Fruit fly (Drosophila melanogaster) whole organism, wandering third instar larva: ENCODE measurements around the gene Ugt303B3.
A peak's percentile ranks its signal among the peaks of the same experiment; 100 is the strongest.

Experiments used
- Abd-B ChIP-seq: fragments of >200 bp; optimal IDR thresholded peaks from 2 replicates; lab custom pipeline; 2017; ENCODE audit warnings: missing biosample characterization, missing genetic modification characterization
- CG32264 ChIP-seq: fragments of 200-800 bp; sonication (Bioruptor generic); optimal IDR thresholded peaks from 2 replicates; lab custom pipeline; 2016; ENCODE audit warnings: missing biosample characterization, missing genetic modification characterization
- CG9705 ChIP-seq: fragments of 200-800 bp; sonication (Bioruptor generic); optimal IDR thresholded peaks from 2 replicates; lab custom pipeline; 2018; ENCODE audit warnings: missing biosample characterization, mild to moderate bottlenecking, missing genetic modification characterization
- CrebA ChIP-seq: fragments of 200-800 bp; sonication (Bioruptor generic); optimal IDR thresholded peaks from 2 replicates; lab custom pipeline; 2016; ENCODE audit warnings: missing biosample characterization, mild to moderate bottlenecking, missing genetic modification characterization, borderline replicate concordance
- Dfd ChIP-seq: fragments of >200 bp; optimal IDR thresholded peaks from 2 replicates; lab custom pipeline; 2017; ENCODE audit warnings: missing biosample characterization, missing genetic modification characterization
- Dif ChIP-seq: fragments of 200-275, 200-300 bp; sonication (Bioruptor generic); optimal IDR thresholded peaks from 2 replicates; lab custom pipeline; 2018; ENCODE audit warnings: missing biosample characterization, missing genetic modification characterization; ENCODE audit not compliant: partially characterized antibody
- HLH106 ChIP-seq: fragments of 200-800 bp; optimal IDR thresholded peaks from 3 replicates; lab custom pipeline; 2019; ENCODE audit warnings: missing biosample characterization, mild to moderate bottlenecking, missing genetic modification characterization, moderate library complexity
- Hnf4 ChIP-seq: fragments of 200-800 bp; sonication (Bioruptor generic); optimal IDR thresholded peaks from 2 replicates; lab custom pipeline; 2016; ENCODE audit warnings: missing biosample characterization, mild to moderate bottlenecking, missing genetic modification characterization
- Hr83 ChIP-seq: fragments of 200-300 bp; sonication (Bioruptor generic); optimal IDR thresholded peaks from 2 replicates; lab custom pipeline; 2016; ENCODE audit warnings: missing biosample characterization, mild to moderate bottlenecking, missing genetic modification characterization, moderate library complexity; ENCODE audit not compliant: poor library complexity, severe bottlenecking
- Jra ChIP-seq: sonication (Bioruptor generic); optimal IDR thresholded peaks from 2 replicates; lab custom pipeline; 2016; ENCODE audit warnings: missing biosample characterization, missing genetic modification characterization
- Mio ChIP-seq: sonication (Bioruptor generic); optimal IDR thresholded peaks from 2 replicates; lab custom pipeline; 2016; ENCODE audit warnings: missing biosample characterization, missing genetic modification characterization
- Myc ChIP-seq: fragments of >200 bp; optimal IDR thresholded peaks from 2 replicates; lab custom pipeline; 2017
- N ChIP-seq: fragments of >200 bp; optimal IDR thresholded peaks from 2 replicates; lab custom pipeline; 2018; ENCODE audit warnings: missing biosample characterization, missing external identifiers, missing genetic modification characterization
- OdsH ChIP-seq: fragments of 200-800 bp; sonication (Bioruptor generic); optimal IDR thresholded peaks from 2 replicates; lab custom pipeline; 2016; ENCODE audit warnings: missing biosample characterization, mild to moderate bottlenecking, missing genetic modification characterization
- Rel ChIP-seq, 2 experiments: fragments of 200-800 bp; sonication (Bioruptor generic) in 1 of 2; optimal IDR thresholded peaks; 2 replicates in 1 of 2; 3 replicates in 1 of 2; lab custom pipeline; 2016 to 2019; ENCODE audit warnings: mild to moderate bottlenecking in 2 of 2, missing biosample characterization in 2 of 2, missing genetic modification characterization in 2 of 2, moderate library complexity in 1 of 2
- Sp1 ChIP-seq: fragments of 200-800 bp; sonication (Bioruptor generic); optimal IDR thresholded peaks from 3 replicates; lab custom pipeline; 2019; ENCODE audit warnings: missing biosample characterization, mild to moderate bottlenecking, missing genetic modification characterization, moderate library complexity
- Vsx2 ChIP-seq: fragments of 200-300, 225-300 bp; sonication (Bioruptor generic); optimal IDR thresholded peaks from 2 replicates; lab custom pipeline; 2018; ENCODE audit warnings: missing biosample characterization, missing genetic modification characterization; ENCODE audit not compliant: partially characterized antibody
- br ChIP-seq: fragments of 200-800 bp; sonication (Bioruptor generic); optimal IDR thresholded peaks from 2 replicates; lab custom pipeline; 2016; ENCODE audit warnings: missing biosample characterization, missing genetic modification characterization
- brk ChIP-seq: fragments of 200-800 bp; sonication (Bioruptor generic); optimal IDR thresholded peaks from 2 replicates; lab custom pipeline; 2016; ENCODE audit warnings: missing biosample characterization, mild to moderate bottlenecking, missing genetic modification characterization
- dmrt93B ChIP-seq: fragments of 200-800 bp; sonication (Bioruptor generic); optimal IDR thresholded peaks from 2 replicates; lab custom pipeline; 2018; ENCODE audit warnings: missing biosample characterization, mild to moderate bottlenecking, missing genetic modification characterization
- dsf ChIP-seq: sonication (Bioruptor generic); optimal IDR thresholded peaks from 2 replicates; lab custom pipeline; 2016; ENCODE audit warnings: missing biosample characterization, missing genetic modification characterization, borderline replicate concordance
- ey ChIP-seq: fragments of 200-800 bp; sonication (Bioruptor generic); optimal IDR thresholded peaks from 2 replicates; lab custom pipeline; 2016; ENCODE audit warnings: missing biosample characterization, missing genetic modification characterization
- foxo ChIP-seq, 2 experiments: fragments of 200-800 bp; sonication (Bioruptor generic); optimal IDR thresholded peaks; 2 replicates in 1 of 2; 3 replicates in 1 of 2; lab custom pipeline; 2016 to 2017; ENCODE audit warnings: missing biosample characterization in 2 of 2, missing genetic modification characterization in 2 of 2
- fru ChIP-seq: fragments of 200-800 bp; sonication (Bioruptor generic); optimal IDR thresholded peaks from 3 replicates; lab custom pipeline; 2016; ENCODE audit warnings: missing biosample characterization, mild to moderate bottlenecking, missing genetic modification characterization
- h ChIP-seq: fragments of 200-800 bp; sonication (Bioruptor generic); optimal IDR thresholded peaks from 3 replicates; lab custom pipeline; 2016; ENCODE audit warnings: missing biosample characterization, mild to moderate bottlenecking, missing genetic modification characterization
- jim ChIP-seq: fragments of 175-275, 200-325 bp; sonication (Bioruptor generic); optimal IDR thresholded peaks from 2 replicates; lab custom pipeline; 2016; ENCODE audit warnings: missing biosample characterization, mild to moderate bottlenecking, missing genetic modification characterization
- lola ChIP-seq: fragments of >200 bp; optimal IDR thresholded peaks from 2 replicates; lab custom pipeline; 2017; ENCODE audit warnings: missing biosample characterization, missing genetic modification characterization
- pan ChIP-seq: fragments of >200 bp; optimal IDR thresholded peaks from 2 replicates; lab custom pipeline; 2017
- psq ChIP-seq: fragments of 200-800 bp; sonication (Bioruptor generic); optimal IDR thresholded peaks from 3 replicates; lab custom pipeline; 2017; ENCODE audit warnings: missing biosample characterization, mild to moderate bottlenecking, missing genetic modification characterization, moderate library complexity
- rgr ChIP-seq: fragments of 200-800 bp; sonication (Bioruptor generic); optimal IDR thresholded peaks from 3 replicates; lab custom pipeline; 2016; ENCODE audit warnings: missing biosample characterization, mild to moderate bottlenecking, missing genetic modification characterization
- sage ChIP-seq: fragments of 200-800 bp; sonication (Bioruptor generic); optimal IDR thresholded peaks from 2 replicates; lab custom pipeline; 2016; ENCODE audit warnings: missing biosample characterization, mild to moderate bottlenecking, missing genetic modification characterization
- tai ChIP-seq: sonication (Bioruptor generic); optimal IDR thresholded peaks from 2 replicates; lab custom pipeline; 2016; ENCODE audit warnings: missing biosample characterization, missing genetic modification characterization
- usp ChIP-seq: fragments of >200 bp; optimal IDR thresholded peaks from 2 replicates; lab custom pipeline; 2017; ENCODE audit warnings: missing biosample characterization, missing genetic modification characterization
- woc ChIP-seq: sonication (Bioruptor generic); optimal IDR thresholded peaks from 2 replicates; lab custom pipeline; 2016; ENCODE audit warnings: missing biosample characterization, mild to moderate bottlenecking, missing genetic modification characterization

The Ugt303B3 gene

dm6 chr3R:23496488-23496887 is 38.1 kb downstream of the Ugt303B3 start (continued):
- peak; percentile 78 for TF ChIP-seq HLH106 (tag; lab: Kevin White, UChicago)
- TF ChIP-seq N (GFP tag; lab: Kevin White, UChicago), result no peak
- TF ChIP-seq Sp1 (GFP tag; lab: Kevin White, UChicago), result peak; percentile 87
- peak; percentile 48 for TF ChIP-seq woc (GFP tag; lab: Kevin White, UChicago)
- TF ChIP-seq OdsH (GFP tag; lab: Kevin White, UChicago), result peak; percentile 71
- no peak for TF ChIP-seq Vsx2 (GFP tag; lab: Kevin White, UChicago)
- no peak for TF ChIP-seq pan (lab: Kevin White, UChicago)
- no peak for TF ChIP-seq Mio (GFP tag; lab: Kevin White, UChicago)
- TF ChIP-seq, all 38 proteins: peak for 12

dm6 chr3R:23487201-23487600 is 47.4 kb downstream of the Ugt303B3 start, which contains the start of gene Ir94h:
Gene Ir94h (plus strand): TSS chr3R:23487501.
- TF ChIP-seq Dif (GFP tag; lab: Kevin White, UChicago), result no peak
- no peak for TF ChIP-seq Jra (GFP tag; lab: Kevin White, UChicago)
- no peak for TF ChIP-seq pan (lab: Kevin White, UChicago)
- no peak for TF ChIP-seq Myc (lab: Kevin White, UChicago)
- no peak for TF ChIP-seq CrebA (GFP tag; lab: Kevin White, UChicago)
- no peak for TF ChIP-seq fru
- TF ChIP-seq jim, result no peak
- no peak for TF ChIP-seq dsf (GFP tag; lab: Kevin White, UChicago)
- TF ChIP-seq usp (GFP tag; lab: Kevin White, UChicago), result no peak
- no peak for TF ChIP-seq rgr (GFP tag; lab: Kevin White, UChicago)
- TF ChIP-seq CG9705 (GFP tag; lab: Kevin White, UChicago), result no peak
- TF ChIP-seq br (GFP tag; lab: Kevin White, UChicago), result no peak
- TF ChIP-seq sage, result no peak
- no peak for TF ChIP-seq lola

dm6 chr3R:23486743-23487142 is 47.8 kb downstream of the Ugt303B3 start:
- peak; percentile 81 for TF ChIP-seq ey (GFP tag; lab: Kevin White, UChicago)
- no peak for TF ChIP-seq Myc (lab: Kevin White, UChicago)
- peak; percentile 85 for TF ChIP-seq h (GFP tag; lab: Kevin White, UChicago)
- peak in 1 of 2 experiments; percentile 81 for TF ChIP-seq foxo (GFP tag; optimal IDR thresholded peaks at IDR 0.05; lab: Kevin White, UChicago)
- no peak for TF ChIP-seq usp (GFP tag; lab: Kevin White, UChicago)
- peak; percentile 69 for TF ChIP-seq dmrt93B (GFP tag; lab: Kevin White, UChicago)
- TF ChIP-seq Hnf4 (GFP tag; lab: Kevin White, UChicago), result peak; percentile 48
- peak; percentile 86 for TF ChIP-seq fru
- no peak for TF ChIP-seq Hr83
- TF ChIP-seq br (GFP tag; lab: Kevin White, UChicago), result peak; percentile 85
- peak; percentile 35 for TF ChIP-seq CG32264 (GFP tag; lab: Kevin White, UChicago)
- TF ChIP-seq Sp1 (GFP tag; lab: Kevin White, UChicago), result peak; percentile 74
- TF ChIP-seq woc (GFP tag; lab: Kevin White, UChicago), result peak; percentile 75
- peak; percentile 10 for TF ChIP-seq CrebA (GFP tag; lab: Kevin White, UChicago)
- no peak for TF ChIP-seq CG9705 (GFP tag; lab: Kevin White, UChicago)
- no peak for TF ChIP-seq brk
- no peak for TF ChIP-seq Abd-B (GFP tag; lab: Kevin White, UChicago)
- TF ChIP-seq Dfd, result no peak
- TF ChIP-seq psq (GFP tag; lab: Kevin White, UChicago), result peak; percentile 74
- no peak for TF ChIP-seq Rel (GFP tag; optimal IDR thresholded peaks at IDR 0.05; lab: Kevin White, UChicago)
- no peak for TF ChIP-seq Rel (tag; optimal IDR thresholded peaks at IDR 0.05; lab: Kevin White, UChicago)
- peak; percentile 74 for TF ChIP-seq rgr (GFP tag; lab: Kevin White, UChicago)
- TF ChIP-seq Dif (GFP tag; lab: Kevin White, UChicago), result no peak
- TF ChIP-seq HLH106 (tag; lab: Kevin White, UChicago), result peak; percentile 77
- TF ChIP-seq OdsH (GFP tag; lab: Kevin White, UChicago), result peak; percentile 78

dm6 chr3R:23483563-23483962 is 51.0 kb downstream of the Ugt303B3 start, which contains the start of gene Ir94g:
Gene Ir94g (plus strand): TSS chr3R:23483863.
- TF ChIP-seq Dfd (no peak), Hr83 (no peak), Hnf4 (GFP tag; lab: Kevin White, UChicago) (no peak), ey (GFP tag; lab: Kevin White, UChicago) (no peak), tai (GFP tag; lab: Kevin White, UChicago) (no peak), pan (lab: Kevin White, UChicago) (no peak), psq (GFP tag; lab: Kevin White, UChicago) (no peak), lola (no peak), Dif (GFP tag; lab: Kevin White, UChicago) (no peak)
- TF ChIP-seq, all 38 proteins: peak for 0
